Worm (Caenorhabditis elegans) whole organism, midembryonic: ENCODE data around the gene T08B1.4.

ENCODE experiments used
- T22C8.4 ChIP-seq: fragments of 200-800 bp; sonication (Bioruptor generic); IDR thresholded peaks from 2 replicates; pipeline ENCODE4 v1.3.6; 2022; ENCODE audit warnings: missing genetic modification characterization, missing compliant biosample characterization
- cog-1 ChIP-seq: sonication (generic microtip); optimal IDR thresholded peaks from 2 replicates; lab custom pipeline; 2016; ENCODE audit warnings: missing genetic modification characterization, missing compliant biosample characterization
- flt-1 ChIP-seq: fragments of 200-800 bp; sonication (Bioruptor generic); IDR thresholded peaks from 2 replicates; pipeline ENCODE4 v1.3.6; 2022; ENCODE audit warnings: missing genetic modification characterization, missing compliant biosample characterization
- klf-2 ChIP-seq: fragments of 200-800 bp; sonication (Bioruptor generic); conservative IDR thresholded peaks from 2 replicates; pipeline ENCODE4 v1.3.6; 2022; ENCODE audit warnings: missing genetic modification reagents, missing genetic modification characterization, missing compliant biosample characterization
- med-1 ChIP-seq: sonication (generic microtip); optimal IDR thresholded peaks from 2 replicates; lab custom pipeline; 2017; ENCODE audit warnings: missing genetic modification characterization, mild to moderate bottlenecking, missing compliant biosample characterization, antibody characterized with exemption, missing genetic modification reagents; ENCODE audit not compliant: insufficient read depth
- ref-1 ChIP-seq: fragments of 200-800 bp; sonication (Bioruptor generic); conservative IDR thresholded peaks from 2 replicates; pipeline ENCODE4 v1.3.6; 2022; ENCODE audit warnings: missing genetic modification reagents, missing genetic modification characterization, missing compliant biosample characterization
- tab-1 ChIP-seq: fragments of 200-800 bp; sonication (Bioruptor generic); IDR thresholded peaks from 2 replicates; pipeline ENCODE4 v1.3.6; 2022; ENCODE audit warnings: missing genetic modification characterization, missing compliant biosample characterization
- ztf-23 ChIP-seq: fragments of 200-800 bp; sonication (Bioruptor generic); IDR thresholded peaks from 2 replicates; pipeline ENCODE4 v1.3.6; 2022; ENCODE audit warnings: missing genetic modification reagents, missing genetic modification characterization, missing compliant biosample characterization
- ztf-29 ChIP-seq: fragments of 200-800 bp; sonication (Bioruptor generic); IDR thresholded peaks from 2 replicates; pipeline ENCODE4 v1.3.6; 2022; ENCODE audit warnings: missing genetic modification reagents, missing genetic modification characterization, missing compliant biosample characterization

T08B1.4 gene

DNA sequence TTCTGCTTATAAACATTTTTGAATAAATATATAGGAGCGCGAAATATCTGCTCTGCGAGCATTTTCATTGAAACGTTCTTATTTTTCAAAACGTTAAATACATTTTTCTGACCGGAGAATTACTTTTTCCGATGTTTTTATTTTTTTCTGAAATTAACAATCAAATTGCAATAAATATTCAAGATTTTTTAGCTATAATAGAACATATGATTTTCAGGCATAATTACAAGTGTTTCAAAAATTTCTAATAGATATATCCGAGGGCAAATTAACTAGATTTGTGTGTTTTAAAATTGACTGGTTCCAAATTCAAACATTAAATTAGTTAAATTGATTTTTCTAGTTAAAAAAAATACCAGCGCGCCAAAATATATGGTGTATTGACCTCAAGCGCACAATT lies at the start of gene T08B1.4:
Gene T08B1.4 (plus strand): TSS at position 301 of the 400 bp plus-strand sequence.
- no peak for TF ChIP-seq ref-1 (GFP tag; lab: Robert Waterston, UW)
- no peak for TF ChIP-seq ztf-23 (GFP tag; lab: Robert Waterston, UW)
- TF ChIP-seq tab-1: no peak
- TF ChIP-seq T22C8.4 (GFP tag; lab: Robert Waterston, UW): no peak
- TF ChIP-seq flt-1 (GFP tag; lab: Robert Waterston, UW): no peak

- TF ChIP-seq tab-1: no peak
Observed at ce11 chrV:1935494-1935893, 43.6 kb upstream of the T08B1.4 start.

ce11 chrV:1937963-1938362 lies 41.1 kb upstream of the T08B1.4 start, which contains the start of gene glb-25:
Gene glb-25 (plus strand): TSS chrV:1938263.
- no peak for TF ChIP-seq flt-1 (GFP tag; lab: Robert Waterston, UW)
- no peak for TF ChIP-seq cog-1
- TF ChIP-seq klf-2: no peak
- no peak for TF ChIP-seq tab-1
- TF ChIP-seq ztf-29 (GFP tag; lab: Robert Waterston, UW): no peak
- no peak for TF ChIP-seq T22C8.4 (GFP tag; lab: Robert Waterston, UW)
- no peak for TF ChIP-seq med-1 (GFP tag; lab: Kevin White, UChicago)
- TF ChIP-seq ref-1 (GFP tag; lab: Robert Waterston, UW): no peak
- TF ChIP-seq ztf-23 (GFP tag; lab: Robert Waterston, UW): no peak

DNA sequence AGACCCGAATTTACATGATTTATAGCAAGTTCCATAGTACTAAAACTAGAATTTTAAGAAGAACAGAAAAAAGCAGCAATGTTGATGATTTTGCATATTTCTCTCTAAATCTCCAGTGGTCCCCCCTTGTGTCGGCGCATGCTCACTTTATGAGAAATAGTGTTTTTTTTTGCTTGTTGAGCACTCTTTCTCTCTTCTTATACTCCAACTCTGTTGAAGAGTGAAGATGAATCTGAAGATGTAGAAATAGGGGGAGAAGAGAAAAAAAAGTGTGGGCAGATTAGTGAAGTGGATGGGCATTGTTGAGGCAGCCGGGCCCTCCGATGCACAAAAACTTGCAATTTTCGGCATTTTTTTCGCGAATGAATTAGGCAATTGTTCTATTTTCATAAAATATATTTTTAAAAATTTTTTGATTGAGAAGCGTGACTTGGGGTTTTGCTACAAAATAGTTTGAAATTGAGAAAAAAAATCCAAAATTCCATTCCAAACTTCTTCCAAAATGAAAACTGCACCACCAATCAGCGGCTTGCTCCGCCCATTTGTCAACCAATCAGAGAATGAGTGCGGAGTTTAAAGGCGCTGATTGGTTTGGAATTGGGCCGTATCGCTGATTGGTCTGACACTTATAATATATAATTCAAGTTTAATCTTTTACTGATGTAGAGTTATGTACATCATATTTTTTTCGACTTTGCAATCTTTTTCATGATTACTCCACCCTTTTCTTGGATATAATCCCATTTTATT lies 38.4 kb upstream of the T08B1.4 start:
- TF ChIP-seq flt-1 (GFP tag; lab: Robert Waterston, UW) (no peak), tab-1 (no peak), klf-2 (no peak)

- TF ChIP-seq med-1 (GFP tag; lab: Kevin White, UChicago): no peak
- TF ChIP-seq cog-1: no peak
- no peak for TF ChIP-seq tab-1
- no peak for TF ChIP-seq ztf-29 (GFP tag; lab: Robert Waterston, UW)
- no peak for TF ChIP-seq T22C8.4 (GFP tag; lab: Robert Waterston, UW)
- no peak for TF ChIP-seq klf-2
- no peak for TF ChIP-seq ref-1 (GFP tag; lab: Robert Waterston, UW)
- TF ChIP-seq ztf-23 (GFP tag; lab: Robert Waterston, UW): no peak
Observed at ce11 chrV:1943465-1943864, 35.6 kb upstream of the T08B1.4 start.

DNA sequence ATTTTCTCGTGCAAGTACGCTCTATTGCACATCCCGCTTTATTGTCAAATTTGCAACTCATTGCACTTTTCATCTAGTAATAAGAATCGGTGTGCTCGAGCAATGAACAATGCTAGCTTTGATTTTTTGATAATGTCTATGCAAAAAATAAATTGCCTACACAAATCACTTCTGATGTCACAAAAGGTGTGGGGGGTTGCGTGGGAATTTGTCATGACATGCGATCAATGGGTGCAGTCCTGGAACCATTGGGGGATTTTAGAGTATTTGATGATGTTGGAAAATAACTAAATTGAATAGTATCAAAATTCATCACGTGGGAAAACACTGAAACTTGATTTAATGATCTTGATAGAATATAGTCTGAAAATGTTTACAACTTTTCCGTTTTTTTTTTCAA lies 33.2 kb upstream of the T08B1.4 start:
- TF ChIP-seq klf-2: no peak
- no peak for TF ChIP-seq tab-1
- TF ChIP-seq cog-1: no peak
- no peak for TF ChIP-seq ref-1 (GFP tag; lab: Robert Waterston, UW)
- TF ChIP-seq med-1 (GFP tag; lab: Kevin White, UChicago): no peak
- TF ChIP-seq T22C8.4 (GFP tag; lab: Robert Waterston, UW): no peak
- TF ChIP-seq ztf-29 (GFP tag; lab: Robert Waterston, UW): no peak
- no peak for TF ChIP-seq ztf-23 (GFP tag; lab: Robert Waterston, UW)
- TF ChIP-seq flt-1 (GFP tag; lab: Robert Waterston, UW): no peak

DNA sequence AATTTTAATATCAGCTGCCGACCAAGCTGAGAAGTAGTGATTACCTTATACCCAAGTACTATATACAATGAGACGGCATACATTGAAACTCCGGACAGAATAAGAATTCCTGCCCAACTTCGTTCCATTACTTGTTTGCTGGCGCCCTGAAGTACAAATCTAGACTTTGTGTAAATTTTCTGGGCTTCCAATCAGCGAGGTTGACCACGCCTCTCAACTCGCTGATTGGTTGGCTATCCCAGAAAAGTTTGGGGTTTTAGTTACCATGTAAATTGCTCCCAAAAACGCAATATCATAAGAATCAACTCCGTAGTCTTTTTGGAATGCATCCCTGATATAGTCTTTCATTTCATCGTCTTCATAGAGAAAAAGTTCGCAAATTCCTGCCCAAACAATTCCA lies 23.8 kb upstream of the T08B1.4 start:
- TF ChIP-seq med-1 (GFP tag; lab: Kevin White, UChicago): no peak
- no peak for TF ChIP-seq flt-1 (GFP tag; lab: Robert Waterston, UW)
- no peak for TF ChIP-seq tab-1
- TF ChIP-seq ztf-29 (GFP tag; lab: Robert Waterston, UW): no peak
- TF ChIP-seq ref-1 (GFP tag; lab: Robert Waterston, UW): no peak
- TF ChIP-seq ztf-23 (GFP tag; lab: Robert Waterston, UW): no peak
- no peak for TF ChIP-seq klf-2
- TF ChIP-seq T22C8.4 (GFP tag; lab: Robert Waterston, UW): no peak
- TF ChIP-seq cog-1: no peak

DNA sequence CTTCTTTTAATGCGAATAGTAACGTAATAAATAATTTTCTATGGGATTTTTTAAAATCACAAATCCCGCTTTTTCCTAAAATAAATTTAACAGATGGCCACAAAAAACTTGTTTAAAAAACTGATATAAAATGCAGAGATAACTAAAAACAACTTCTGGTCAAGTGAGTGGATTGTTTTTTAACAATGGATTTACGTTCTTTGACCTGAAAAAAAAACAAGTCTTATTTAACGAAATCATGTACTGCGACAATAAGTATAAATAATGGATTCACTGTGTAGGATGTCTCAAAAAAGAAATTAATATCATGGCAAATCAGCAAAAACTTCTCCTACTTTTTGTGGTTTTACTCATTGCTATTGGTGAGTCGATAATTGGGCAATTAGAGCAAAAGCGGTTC lies 22.0 kb upstream of the T08B1.4 start, which contains the start of gene fipr-25:
Gene fipr-25 (plus strand): TSS at position 301 of the 400 bp plus-strand sequence.
- TF ChIP-seq flt-1 (GFP tag; lab: Robert Waterston, UW): no peak
- TF ChIP-seq ref-1 (GFP tag; lab: Robert Waterston, UW): no peak
- TF ChIP-seq med-1 (GFP tag; lab: Kevin White, UChicago): no peak
- TF ChIP-seq ztf-23 (GFP tag; lab: Robert Waterston, UW): no peak
- no peak for TF ChIP-seq klf-2
- no peak for TF ChIP-seq T22C8.4 (GFP tag; lab: Robert Waterston, UW)
- TF ChIP-seq tab-1: no peak
- TF ChIP-seq cog-1: no peak
- TF ChIP-seq ztf-29 (GFP tag; lab: Robert Waterston, UW): no peak

DNA sequence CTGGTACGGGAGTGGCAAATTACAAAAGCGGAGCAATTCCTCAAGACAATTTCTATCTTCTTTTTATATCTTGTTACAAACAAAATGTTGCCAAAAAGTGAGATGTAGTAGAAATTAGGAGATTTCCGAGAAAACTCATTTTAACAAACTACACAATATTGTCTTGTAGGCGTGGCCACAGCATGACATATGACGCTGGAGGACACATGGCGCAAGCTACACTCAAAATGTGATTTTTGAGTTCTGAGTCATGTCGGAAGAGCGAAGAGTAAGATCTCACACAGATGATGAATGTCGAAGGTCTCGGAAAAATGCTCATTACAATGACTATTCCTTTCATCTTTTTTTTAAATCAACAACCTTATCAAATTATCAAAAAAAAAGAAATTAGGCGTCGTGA lies 17.6 kb upstream of the T08B1.4 start, which contains the start of gene Y40B10B.1:
Gene Y40B10B.1 (minus strand): TSS at position 101 of the 400 bp plus-strand sequence.
- TF ChIP-seq ztf-29 (GFP tag; lab: Robert Waterston, UW) (no peak), flt-1 (GFP tag; lab: Robert Waterston, UW) (no peak), ztf-23 (GFP tag; lab: Robert Waterston, UW) (no peak), cog-1 (no peak), ref-1 (GFP tag; lab: Robert Waterston, UW) (no peak), klf-2 (no peak), T22C8.4 (GFP tag; lab: Robert Waterston, UW) (no peak), tab-1 (no peak), med-1 (GFP tag; lab: Kevin White, UChicago) (no peak)

ce11 chrV:1964806-1965205 lies 14.3 kb upstream of the T08B1.4 start, which contains the start of gene srj-15:
Gene srj-15 (minus strand): TSS chrV:1964906.
- TF ChIP-seq ref-1 (GFP tag; lab: Robert Waterston, UW) (no peak), ztf-29 (GFP tag; lab: Robert Waterston, UW) (no peak), cog-1 (no peak), klf-2 (no peak), tab-1 (no peak), ztf-23 (GFP tag; lab: Robert Waterston, UW) (no peak), flt-1 (GFP tag; lab: Robert Waterston, UW) (no peak), med-1 (GFP tag; lab: Kevin White, UChicago) (no peak), T22C8.4 (GFP tag; lab: Robert Waterston, UW) (no peak)
